Fruit fly (Drosophila melanogaster) whole organism, prepupa: ENCODE measurements around the gene CG6830.

Experiments
- Ets21C ChIP-seq: fragments of 200-800 bp; sonication (Bioruptor generic); optimal IDR thresholded peaks from 3 replicates; lab custom pipeline; 2016; ENCODE audit warnings: missing biosample characterization, missing genetic modification characterization
- esn ChIP-seq: fragments of 200-800 bp; sonication (Bioruptor generic); optimal IDR thresholded peaks from 2 replicates; lab custom pipeline; 2016; ENCODE audit warnings: missing biosample characterization, mild to moderate bottlenecking, missing genetic modification characterization, moderate library complexity

dm6 chr3R:11661712-11662111 is 22.4 kb downstream of the CG6830 start:
- TF ChIP-seq Ets21C (GFP tag; lab: Kevin White, UChicago) = no peak
- TF ChIP-seq esn (GFP tag; lab: Kevin White, UChicago) = no peak
